Worm (Caenorhabditis elegans) whole organism, mixed stage, embryonic: Measurements from ENCODE around the gene T20D4.19.

Experiments
- blmp-1 ChIP-seq: fragments of 150-350 bp; optimal IDR thresholded peaks from 2 replicates; lab custom pipeline; 2014; ENCODE audit warnings: missing biosample characterization, missing genetic modification characterization
- ceh-39 ChIP-seq: fragments of 150-350 bp; optimal IDR thresholded peaks from 2 replicates; lab custom pipeline; 2014; ENCODE audit warnings: missing biosample characterization, missing genetic modification characterization
- ceh-43 ChIP-seq: fragments of 200-800 bp; sonication (Bioruptor generic); optimal IDR thresholded peaks from 2 replicates; lab custom pipeline; 2018; ENCODE audit warnings: mild to moderate bottlenecking, missing genetic modification characterization, moderate library complexity, missing compliant biosample characterization
- elt-1 ChIP-seq: sonication (generic microtip); optimal IDR thresholded peaks from 2 replicates; lab custom pipeline; 2017; ENCODE audit warnings: missing genetic modification characterization, mild to moderate bottlenecking, missing compliant biosample characterization, antibody characterized with exemption, moderate library complexity, borderline replicate concordance; ENCODE audit not compliant: insufficient read depth
- nhr-237 ChIP-seq: fragments of 150-350 bp; optimal IDR thresholded peaks from 2 replicates; lab custom pipeline; 2014; ENCODE audit warnings: missing biosample characterization, missing genetic modification characterization
- nhr-28 ChIP-seq: fragments of 150-350 bp; optimal IDR thresholded peaks from 2 replicates; lab custom pipeline; 2014; ENCODE audit warnings: missing biosample characterization, missing genetic modification characterization
- pha-4 ChIP-seq: fragments of 150-350 bp; optimal IDR thresholded peaks from 2 replicates; lab custom pipeline; 2018; ENCODE audit warnings: missing biosample characterization, missing genetic modification reagents, missing genetic modification characterization
- snpc-4 ChIP-seq: fragments of 150-350 bp; optimal IDR thresholded peaks from 2 replicates; lab custom pipeline; 2014; ENCODE audit warnings: missing biosample characterization, missing genetic modification characterization
- sptf-1 ChIP-seq: sonication (generic microtip); optimal IDR thresholded peaks from 2 replicates; lab custom pipeline; 2017; ENCODE audit warnings: mild to moderate bottlenecking, missing genetic modification characterization, moderate library complexity, missing compliant biosample characterization
- tbx-8 ChIP-seq: fragments of 200-800 bp; sonication (Bioruptor generic); optimal IDR thresholded peaks from 2 replicates; lab custom pipeline; 2018; ENCODE audit warnings: mild to moderate bottlenecking, missing genetic modification characterization, moderate library complexity, missing compliant biosample characterization
- unc-62 ChIP-seq: fragments of 150-350 bp; optimal IDR thresholded peaks from 2 replicates; lab custom pipeline; 2014; ENCODE audit warnings: missing biosample characterization, missing genetic modification reagents, missing genetic modification characterization
- zip-8 ChIP-seq: fragments of 150-350 bp; optimal IDR thresholded peaks from 2 replicates; lab custom pipeline; 2014; ENCODE audit warnings: missing biosample characterization, missing genetic modification characterization
- ztf-11 ChIP-seq: fragments of 150-350 bp; optimal IDR thresholded peaks from 2 replicates; lab custom pipeline; 2014; ENCODE audit warnings: missing biosample characterization, missing genetic modification characterization

ce11 chrV:3391005-3391404, 40.4 kb downstream of the T20D4.19 start:
- TF ChIP-seq pha-4 (tag; lab: Kevin White, UChicago) (no peak), snpc-4 (no peak), ztf-11 (no peak), unc-62 (GFP tag; lab: Kevin White, UChicago) (no peak), nhr-237 (tag; lab: Kevin White, UChicago) (no peak), elt-1 (no peak), ceh-39 (tag; lab: Kevin White, UChicago) (no peak), sptf-1 (tag; lab: Kevin White, UChicago) (no peak), ceh-43 (GFP tag; lab: Kevin White, UChicago) (no peak), nhr-28 (tag; lab: Kevin White, UChicago) (no peak), blmp-1 (tag; lab: Kevin White, UChicago) (no peak), tbx-8 (GFP tag; lab: Kevin White, UChicago) (no peak), zip-8 (no peak)
